Worm (Caenorhabditis elegans) whole organism, late embryonic: ENCODE results near the gene srg-9.

Source experiments
- C08G9.2 ChIP-seq: sonication (generic microtip); optimal IDR thresholded peaks from 2 replicates; lab custom pipeline; 2016; ENCODE audit warnings: mild to moderate bottlenecking, missing genetic modification characterization, moderate library complexity, missing compliant biosample characterization
- K02D7.2 ChIP-seq: sonication (generic microtip); optimal IDR thresholded peaks from 2 replicates; lab custom pipeline; 2017; ENCODE audit warnings: mild to moderate bottlenecking, missing genetic modification characterization, missing compliant biosample characterization
- K09A11.1 ChIP-seq: sonication (generic microtip); optimal IDR thresholded peaks from 2 replicates; lab custom pipeline; 2017; ENCODE audit warnings: antibody characterized with exemption, mild to moderate bottlenecking, missing genetic modification characterization, missing compliant biosample characterization; ENCODE audit not compliant: insufficient read depth
- T23F11.4 ChIP-seq: fragments of 200-800 bp; sonication (Bioruptor generic); optimal IDR thresholded peaks from 2 replicates; lab custom pipeline; 2018; ENCODE audit warnings: mild to moderate bottlenecking, missing genetic modification characterization, missing compliant biosample characterization
- Y22D7AL.16 ChIP-seq: sonication (generic microtip); optimal IDR thresholded peaks from 2 replicates; lab custom pipeline; 2016; ENCODE audit warnings: missing genetic modification characterization, missing compliant biosample characterization
- ceh-14 ChIP-seq: sonication (generic microtip); optimal IDR thresholded peaks from 2 replicates; lab custom pipeline; 2016; ENCODE audit warnings: missing genotype, missing genetic modification characterization, missing compliant biosample characterization
- ceh-2 ChIP-seq: sonication (generic microtip); optimal IDR thresholded peaks from 2 replicates; lab custom pipeline; 2016; ENCODE audit warnings: missing genotype, missing genetic modification characterization, missing compliant biosample characterization
- ceh-22 ChIP-seq: sonication (generic microtip); optimal IDR thresholded peaks from 2 replicates; lab custom pipeline; 2017; ENCODE audit warnings: missing biosample characterization, missing genetic modification characterization
- ceh-30 ChIP-seq: fragments of 150-350 bp; optimal IDR thresholded peaks from 2 replicates; lab custom pipeline; 2014; ENCODE audit warnings: missing biosample characterization, missing genetic modification characterization
- ceh-34 ChIP-seq: sonication (generic microtip); optimal IDR thresholded peaks from 2 replicates; lab custom pipeline; 2016; ENCODE audit warnings: mild to moderate bottlenecking, missing genetic modification characterization, missing compliant biosample characterization
- ceh-45 ChIP-seq: fragments of 200-800 bp; sonication (Bioruptor generic); IDR thresholded peaks from 2 replicates; pipeline ENCODE4 v1.3.6; 2022; ENCODE audit warnings: missing genetic modification reagents, missing genetic modification characterization, missing compliant biosample characterization
- ceh-48 ChIP-seq: sonication (generic microtip); optimal IDR thresholded peaks from 2 replicates; lab custom pipeline; 2016; ENCODE audit warnings: missing genetic modification characterization, inconsistent platforms, missing compliant biosample characterization
- dmd-4 ChIP-seq: sonication (generic microtip); optimal IDR thresholded peaks from 2 replicates; lab custom pipeline; 2016; ENCODE audit warnings: borderline replicate concordance, missing genetic modification characterization, missing compliant biosample characterization
- elt-2 ChIP-seq: sonication (generic microtip); optimal IDR thresholded peaks from 2 replicates; lab custom pipeline; 2016; ENCODE audit warnings: missing genetic modification reagents, missing genetic modification characterization, missing compliant biosample characterization
- elt-4 ChIP-seq: sonication (generic microtip); optimal IDR thresholded peaks from 2 replicates; lab custom pipeline; 2016; ENCODE audit warnings: missing genetic modification characterization, missing compliant biosample characterization
- ets-4 ChIP-seq: sonication (generic microtip); optimal IDR thresholded peaks from 2 replicates; lab custom pipeline; 2016; ENCODE audit warnings: missing genetic modification characterization, missing compliant biosample characterization
- fkh-10 ChIP-seq: fragments of 150-350 bp; optimal IDR thresholded peaks from 2 replicates; lab custom pipeline; 2014; ENCODE audit warnings: missing biosample characterization, missing genetic modification reagents, missing genetic modification characterization
- hlh-15 ChIP-seq: sonication (generic microtip); optimal IDR thresholded peaks from 2 replicates; lab custom pipeline; 2016; ENCODE audit warnings: missing genetic modification characterization, missing compliant biosample characterization
- lin-11 ChIP-seq: fragments of 200-800 bp; sonication (Bioruptor generic); optimal IDR thresholded peaks from 2 replicates; lab custom pipeline; 2018; ENCODE audit warnings: mild to moderate bottlenecking, missing genetic modification characterization, missing compliant biosample characterization
- mec-3 ChIP-seq: sonication (generic microtip); optimal IDR thresholded peaks from 2 replicates; lab custom pipeline; 2016; ENCODE audit warnings: borderline replicate concordance, missing genetic modification characterization, missing compliant biosample characterization
- nfya-1 ChIP-seq: sonication (generic microtip); optimal IDR thresholded peaks from 2 replicates; lab custom pipeline; 2017; ENCODE audit warnings: missing genetic modification characterization, mild to moderate bottlenecking, missing compliant biosample characterization, antibody characterized with exemption, moderate library complexity
- npax-4 ChIP-seq: sonication (generic microtip); optimal IDR thresholded peaks from 2 replicates; lab custom pipeline; 2016; ENCODE audit warnings: missing genetic modification characterization, missing compliant biosample characterization
- odd-2 ChIP-seq: sonication (generic microtip); optimal IDR thresholded peaks from 2 replicates; lab custom pipeline; 2017; ENCODE audit warnings: antibody characterized with exemption, mild to moderate bottlenecking, missing genetic modification characterization, missing compliant biosample characterization
- pag-3 ChIP-seq: sonication (generic microtip); optimal IDR thresholded peaks from 2 replicates; lab custom pipeline; 2016; ENCODE audit warnings: missing compliant biosample characterization, missing genetic modification characterization, borderline replicate concordance
- pha-4 ChIP-seq: fragments of 150-350 bp; optimal IDR thresholded peaks from 2 replicates; lab custom pipeline; 2018; ENCODE audit warnings: missing biosample characterization, missing genetic modification reagents, missing genetic modification characterization
- ref-2 ChIP-seq: sonication (generic microtip); optimal IDR thresholded peaks from 2 replicates; lab custom pipeline; 2016; ENCODE audit warnings: missing genetic modification characterization, missing compliant biosample characterization
- rnt-1 ChIP-seq: sonication (generic microtip); optimal IDR thresholded peaks from 2 replicates; lab custom pipeline; 2016; ENCODE audit warnings: missing genetic modification characterization, missing compliant biosample characterization
- sdc-2 ChIP-seq: sonication (generic microtip); optimal IDR thresholded peaks from 2 replicates; lab custom pipeline; 2016; ENCODE audit warnings: missing genotype, missing genetic modification characterization, missing compliant biosample characterization
- sox-2 ChIP-seq: fragments of 200-800 bp; sonication (Bioruptor generic); IDR thresholded peaks from 2 replicates; pipeline ENCODE4 v1.3.6; 2022; ENCODE audit warnings: missing genetic modification reagents, missing genetic modification characterization, missing compliant biosample characterization
- syd-9 ChIP-seq: sonication (generic microtip); optimal IDR thresholded peaks from 2 replicates; lab custom pipeline; 2016; ENCODE audit warnings: mild to moderate bottlenecking, missing genetic modification characterization, moderate library complexity, missing compliant biosample characterization
- tbx-7 ChIP-seq: sonication (generic microtip); optimal IDR thresholded peaks from 2 replicates; lab custom pipeline; 2016; ENCODE audit warnings: missing genotype, missing genetic modification characterization, missing compliant biosample characterization
- unc-3 ChIP-seq, 2 experiments: fragments of 200-800 bp in 1 of 2; sonication (Bioruptor generic) in 1 of 2; sonication (generic microtip) in 1 of 2; conservative IDR thresholded peaks in 1 of 2; optimal IDR thresholded peaks in 1 of 2; 2 replicates each; pipeline versions ENCODE4 v1.3.6 to Lab custom; 2016 to 2022; ENCODE audit warnings: missing compliant biosample characterization in 2 of 2, missing genetic modification characterization in 2 of 2, missing genetic modification reagents in 1 of 2
- unc-42 ChIP-seq: sonication (generic microtip); optimal IDR thresholded peaks from 2 replicates; lab custom pipeline; 2016; ENCODE audit warnings: missing genotype, missing genetic modification characterization, missing compliant biosample characterization
- unc-55 ChIP-seq: sonication (generic microtip); optimal IDR thresholded peaks from 2 replicates; lab custom pipeline; 2017; ENCODE audit warnings: missing biosample characterization, missing genetic modification reagents, missing genetic modification characterization
- unc-86 ChIP-seq: sonication (generic microtip); optimal IDR thresholded peaks from 2 replicates; lab custom pipeline; 2016; ENCODE audit warnings: missing genetic modification characterization, missing compliant biosample characterization
- zip-5 ChIP-seq: sonication (generic microtip); optimal IDR thresholded peaks from 2 replicates; lab custom pipeline; 2016; ENCODE audit warnings: missing genetic modification characterization, missing compliant biosample characterization
- ztf-16 ChIP-seq: sonication (generic microtip); optimal IDR thresholded peaks from 2 replicates; lab custom pipeline; 2017; ENCODE audit warnings: missing genetic modification characterization, missing compliant biosample characterization

The srg-9 gene

ce11 chrIII:6245728-6246127, 10.8 kb downstream of the srg-9 start, which contains the start of gene bcas-2:
Gene bcas-2, minus strand, starts transcription at chrIII:6245828.
- TF ChIP-seq tbx-7 (no peak), ceh-14 (no peak), T23F11.4 (GFP tag; lab: Kevin White, UChicago) (no peak), unc-55 (GFP tag; lab: Kevin White, UChicago) (no peak), sdc-2 (no peak), dmd-4 (tag; lab: Kevin White, UChicago) (no peak), elt-2 (tag; lab: Kevin White, UChicago) (no peak), odd-2 (no peak), sox-2 (GFP tag; lab: Robert Waterston, UW) (no peak), ceh-2 (tag; lab: Kevin White, UChicago) (no peak), ets-4 (no peak), ztf-16 (tag; lab: Kevin White, UChicago) (no peak), ceh-45 (GFP tag; lab: Robert Waterston, UW) (no peak), rnt-1 (tag; lab: Kevin White, UChicago) (no peak), pag-3 (no peak)

ce11 chrIII:6240528-6240927, 16.0 kb downstream of the srg-9 start, which contains the start of gene T12A2.3:
Gene T12A2.3, plus strand, starts transcription at chrIII:6240828.
- no peak for TF ChIP-seq dmd-4 (tag; lab: Kevin White, UChicago)
- TF ChIP-seq, all 69 proteins: peak for 0

ce11 chrIII:6236649-6237048, 19.9 kb downstream of the srg-9 start, which contains the start of gene T12A2.21:
Gene T12A2.21, minus strand, starts transcription at chrIII:6236749.
- TF ChIP-seq nfya-1 (tag; lab: Kevin White, UChicago): no peak
- TF ChIP-seq ref-2: no peak
- TF ChIP-seq sox-2 (GFP tag; lab: Robert Waterston, UW): no peak

ce11 chrIII:6231880-6232279, 24.7 kb downstream of the srg-9 start:
- TF ChIP-seq elt-4: no peak
- peak; percentile 85 for TF ChIP-seq elt-2 (tag; lab: Kevin White, UChicago)
- no peak for TF ChIP-seq unc-3 (GFP tag; conservative IDR thresholded peaks at IDR 0.05; lab: Robert Waterston, UW)
- no peak for TF ChIP-seq unc-3 (tag; optimal IDR thresholded peaks at IDR 0.05; lab: Kevin White, UChicago)
- no peak for TF ChIP-seq unc-42
- TF ChIP-seq tbx-7: no peak

- TF ChIP-seq fkh-10 (no peak), sdc-2 (no peak), ceh-34 (tag; lab: Kevin White, UChicago) (no peak), ceh-22 (tag; lab: Kevin White, UChicago) (no peak), hlh-15 (tag; lab: Kevin White, UChicago) (no peak), K02D7.2 (tag; lab: Kevin White, UChicago) (no peak), pha-4 (tag; lab: Kevin White, UChicago) (no peak), lin-11 (no peak), K09A11.1 (tag; lab: Kevin White, UChicago) (no peak), unc-86 (tag; lab: Kevin White, UChicago) (no peak), mec-3 (no peak), Y22D7AL.16 (no peak), ceh-30 (no peak), npax-4 (tag; lab: Kevin White, UChicago) (no peak), C08G9.2 (tag; lab: Kevin White, UChicago) (no peak), zip-5 (tag; lab: Kevin White, UChicago) (no peak), ceh-48 (tag; lab: Kevin White, UChicago) (no peak), syd-9 (tag; lab: Kevin White, UChicago) (no peak), ceh-2 (tag; lab: Kevin White, UChicago) (no peak), ztf-16 (tag; lab: Kevin White, UChicago) (no peak)
These were observed 25.7 kb downstream of the srg-9 start, which contains the start of gene esyt-2 for ce11 chrIII:6230870-6231269. Gene esyt-2, minus strand, starts transcription at chrIII:6230970.
